Fruit fly (Drosophila melanogaster) Kc167 (cell line): ENCODE results near the gene PNKP.

Source experiments
- Sin3A ChIP-seq: fragments of >200 bp; optimal IDR thresholded peaks from 2 replicates; lab custom pipeline; 2018; ENCODE audit warnings: missing external identifiers
- h ChIP-seq: fragments of >200 bp; optimal IDR thresholded peaks from 3 replicates; lab custom pipeline; 2018; ENCODE audit warnings: missing external identifiers
- psq ChIP-seq: fragments of >200 bp; optimal IDR thresholded peaks from 2 replicates; lab custom pipeline; 2017; ENCODE audit warnings: missing external identifiers
- ttk ChIP-seq: sonication (Bioruptor generic); optimal IDR thresholded peaks from 2 replicates; lab custom pipeline; 2017; ENCODE audit warnings: missing external identifiers

DNA sequence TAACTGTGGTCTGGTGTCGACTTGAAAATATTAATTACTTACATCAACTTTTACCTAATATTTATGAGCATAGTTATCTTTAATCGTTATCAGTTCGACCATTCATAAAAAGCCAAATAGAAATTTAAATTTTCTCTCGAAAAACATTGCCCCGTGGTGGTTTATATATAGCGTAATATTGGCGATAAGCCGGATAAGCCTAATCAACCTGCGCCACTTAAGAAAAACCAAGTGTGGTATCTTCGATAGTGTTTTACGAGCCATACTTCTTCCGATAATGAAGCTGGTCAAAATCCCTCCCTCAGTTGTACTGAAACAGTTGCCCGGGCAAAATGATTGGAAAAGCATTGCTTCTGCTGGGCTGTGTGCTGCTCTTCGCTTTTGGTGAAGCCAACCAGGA, 51.3 kb downstream of the PNKP start, which contains the start of gene CG31463:
- TF ChIP-seq ttk (lab: Kevin White, UChicago): no peak
- no peak for TF ChIP-seq Sin3A (lab: Kevin White, UChicago)
- no peak for TF ChIP-seq psq (lab: Kevin White, UChicago)
- TF ChIP-seq h (lab: Kevin White, UChicago): no peak
